Fruit fly (Drosophila melanogaster): ENCODE data around the gene CG42537.

CG42537 gene

DNA sequence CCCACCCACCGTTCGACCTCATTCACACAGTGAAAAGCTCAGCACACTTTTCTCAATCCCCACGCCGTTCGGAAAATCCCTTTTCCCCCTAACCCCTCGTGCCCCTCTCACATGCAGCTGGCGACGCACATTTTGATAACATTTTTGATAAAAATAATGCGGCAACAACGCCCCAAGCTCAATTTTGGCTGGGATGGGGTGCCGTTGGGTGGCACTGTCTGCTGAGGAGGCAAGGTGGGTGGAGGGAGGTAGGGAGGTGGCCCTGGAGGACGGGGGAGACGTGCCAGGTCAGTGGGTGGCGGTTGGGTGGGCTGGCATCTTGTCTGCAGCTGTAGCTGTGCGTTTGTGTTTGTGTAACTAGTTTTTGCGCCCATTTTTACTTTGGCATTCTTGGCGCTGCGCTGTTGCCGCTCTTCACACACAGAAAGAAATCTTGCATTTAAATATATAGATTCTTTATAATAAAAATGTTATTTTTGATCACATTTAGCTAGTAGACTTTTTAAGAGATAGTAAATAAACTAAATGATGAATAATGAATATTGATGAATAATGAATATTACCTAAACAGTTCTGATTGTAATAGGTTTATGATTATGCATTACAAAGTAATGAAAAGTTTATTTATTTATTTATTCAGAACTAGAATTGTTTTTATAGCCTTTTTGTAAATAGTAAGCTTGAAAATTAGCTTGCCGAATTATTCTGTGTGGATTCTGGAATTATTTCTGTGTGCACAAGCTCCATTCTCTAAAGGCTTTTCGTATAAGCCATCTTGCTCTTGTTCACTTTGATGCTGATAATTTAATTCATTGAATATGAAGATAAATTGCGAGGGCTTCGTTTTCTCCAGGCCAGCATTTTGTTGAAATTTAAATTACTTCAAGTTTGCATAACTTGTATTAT lies 37.1 kb downstream of the CG42537 start (continued):
- TF ChIP-seq CG11456 (GFP tag; IDR thresholded peaks at IDR 0.05) (no peak), nmo (GFP tag; optimal IDR thresholded peaks at IDR 0.05) (peak; percentile 52), grn (GFP tag; optimal IDR thresholded peaks at IDR 0.05) (peak; percentile 64), org-1 (GFP tag; optimal IDR thresholded peaks at IDR 0.05) (no peak), CG2712 (tag; optimal IDR thresholded peaks at IDR 0.05) (peak; percentile 38), CG6689 (GFP tag; IDR thresholded peaks at IDR 0.05) (peak; percentile 26; the same call in 1 of the 2 replicates), slbo (GFP tag; IDR thresholded peaks at IDR 0.05) (0 out of 2 replicates have a peak, but pooled peaks have one; percentile 42), CG12071 (GFP tag; optimal IDR thresholded peaks at IDR 0.05) (peak; percentile 57), CG30403 (GFP tag; optimal IDR thresholded peaks at IDR 0.05) (peak; percentile 55), CG1647 (GFP tag; optimal IDR thresholded peaks at IDR 0.05) (no peak), zfh1 (GFP tag; IDR thresholded peaks at IDR 0.05) (no peak), Ravus (GFP tag; IDR thresholded peaks at IDR 0.05) (no peak), BtbVII (GFP tag; optimal IDR thresholded peaks at IDR 0.05) (peak; percentile 22), otp (GFP tag; IDR thresholded peaks at IDR 0.05) (0 out of 3 replicates have a peak, but pooled peaks have one; percentile 13), Myb (GFP tag; optimal IDR thresholded peaks at IDR 0.05) (no peak), sens (GFP tag) (peak; percentile 74), HLH4C (GFP tag; IDR thresholded peaks at IDR 0.05; ENCODE audit: partially characterized antibody) (no peak), gem (tag; optimal IDR thresholded peaks at IDR 0.05) (peak; percentile 74), CG32532 (GFP tag; IDR thresholded peaks at IDR 0.05) (no peak), Hsf (GFP tag; optimal IDR thresholded peaks at IDR 0.05) (no peak), MBD-R2 (GFP tag; IDR thresholded peaks at IDR 0.05) (no peak), CG17385 (GFP tag; optimal IDR thresholded peaks at IDR 0.05) (peak; percentile 55), rib (GFP tag; IDR thresholded peaks at IDR 0.05) (peak; percentile 41; the same call in 1 of the 2 replicates), CG4282 (GFP tag; optimal IDR thresholded peaks at IDR 0.05) (no peak), oc (tag; optimal IDR thresholded peaks at IDR 0.05) (no peak), CG13424 (tag; optimal IDR thresholded peaks at IDR 0.05) (peak; percentile 46), CG4424 (GFP tag; optimal IDR thresholded peaks at IDR 0.05) (peak; percentile 39), Usf (GFP tag; optimal IDR thresholded peaks at IDR 0.05) (no peak), pan (optimal IDR thresholded peaks at IDR 0.05) (no peak), pan (GFP tag; optimal IDR thresholded peaks at IDR 0.05 in 1 of 2, IDR thresholded peaks at IDR 0.05 in 1 of 2) (peak in 1 of 2 experiments; percentile 36), CG11504 (tag; optimal IDR thresholded peaks at IDR 0.05) (peak; percentile 74), CG8924 (tag; optimal IDR thresholded peaks at IDR 0.05) (peak; percentile 46), fd102C (GFP tag; optimal IDR thresholded peaks at IDR 0.05) (no peak), unc-4 (GFP tag; IDR thresholded peaks at IDR 0.05; ENCODE audit: partially characterized antibody) (no peak), sisA (GFP tag; IDR thresholded peaks at IDR 0.05) (0 out of 2 replicates have a peak, but pooled peaks have one; percentile 19), NFAT (GFP tag; IDR thresholded peaks at IDR 0.05) (no peak), CG2678 (tag; optimal IDR thresholded peaks at IDR 0.05) (peak; percentile 71), NC2β (GFP tag; optimal IDR thresholded peaks at IDR 0.05) (no peak), CG18262 (tag; optimal IDR thresholded peaks at IDR 0.05) (peak; percentile 45), Oli (tag; optimal IDR thresholded peaks at IDR 0.05) (peak; percentile 32), gfzf (GFP tag; optimal IDR thresholded peaks at IDR 0.05) (no peak), CG4820 (GFP tag; optimal IDR thresholded peaks at IDR 0.05) (no peak), dmrt99B (tag; optimal IDR thresholded peaks at IDR 0.05) (peak; percentile 63), CG14710 (tag; optimal IDR thresholded peaks at IDR 0.05) (peak; percentile 2), CG18619 (GFP tag; optimal IDR thresholded peaks at IDR 0.05) (peak; percentile 18), sens-2 (GFP tag; IDR thresholded peaks at IDR 0.05) (peak; percentile 4; the same call in 1 of the 2 replicates), nau (GFP tag; optimal IDR thresholded peaks at IDR 0.05) (peak; percentile 53), sd (tag; optimal IDR thresholded peaks at IDR 0.05) (peak; percentile 61), gsb-n (tag; optimal IDR thresholded peaks at IDR 0.05) (peak; percentile 40)

Data from whole organism, embryonic.